Worm (Caenorhabditis elegans) whole organism, L4 larva: ENCODE results near the gene C16A3.2.

Experiments
- D1046.2 ChIP-seq: fragments of 200-800 bp; sonication (Bioruptor generic); IDR thresholded peaks from 2 replicates; pipeline ENCODE4 v1.3.6; 2022; ENCODE audit warnings: missing genetic modification characterization, missing compliant biosample characterization
- F37D6.2 ChIP-seq: sonication (generic microtip); optimal IDR thresholded peaks from 2 replicates; lab custom pipeline; 2016; ENCODE audit warnings: mild to moderate bottlenecking, missing genetic modification characterization, missing compliant biosample characterization
- R02D3.7 ChIP-seq: fragments of 150-350 bp; sonication (generic microtip); optimal IDR thresholded peaks from 3 replicates; lab custom pipeline; 2014; ENCODE audit warnings: missing biosample characterization, missing genetic modification characterization
- Y105C5A.15 ChIP-seq: fragments of 200-800 bp; sonication (Bioruptor generic); IDR thresholded peaks from 2 replicates; pipeline ENCODE4 v1.3.6; 2022; ENCODE audit warnings: missing genetic modification characterization, missing compliant biosample characterization
- ZK337.2 ChIP-seq: fragments of 200-800 bp; sonication (Bioruptor generic); IDR thresholded peaks from 2 replicates; pipeline ENCODE4 v1.3.6; 2022; ENCODE audit warnings: missing genetic modification reagents, missing genetic modification characterization, missing compliant biosample characterization
- ama-1 ChIP-seq: fragments of 150-350 bp; optimal IDR thresholded peaks from 2 replicates; lab custom pipeline; 2014; ENCODE audit warnings: inconsistent platforms, mixed read lengths
- arid-1 ChIP-seq: fragments of 200-800 bp; sonication (Bioruptor generic); conservative IDR thresholded peaks from 2 replicates; pipeline ENCODE4 v1.3.6; 2022; ENCODE audit warnings: missing genetic modification reagents, missing genetic modification characterization, missing compliant biosample characterization
- attf-4 ChIP-seq: sonication (generic microtip); optimal IDR thresholded peaks from 3 replicates; lab custom pipeline; 2017; ENCODE audit warnings: missing biosample characterization, missing genetic modification characterization
- ceh-28 ChIP-seq: fragments of 150-350 bp; optimal IDR thresholded peaks from 2 replicates; lab custom pipeline; 2014; ENCODE audit warnings: missing biosample characterization, missing genetic modification reagents, missing genetic modification characterization
- daf-16 ChIP-seq, 3 experiments: sonication (generic microtip); optimal IDR thresholded peaks; 2 replicates each; lab custom pipeline; 2016 to 2017; ENCODE audit warnings: missing genetic modification characterization in 3 of 3, missing genetic modification reagents in 3 of 3, mild to moderate bottlenecking in 2 of 3, missing compliant biosample characterization in 2 of 3, missing biosample characterization in 1 of 3, moderate library complexity in 1 of 3
- daf-8 ChIP-seq: fragments of 200-800 bp; sonication (Bioruptor generic); IDR thresholded peaks from 2 replicates; pipeline ENCODE4 v1.3.6; 2022; ENCODE audit warnings: missing genetic modification characterization, missing compliant biosample characterization
- dmd-6 ChIP-seq: fragments of 200-800 bp; sonication (Bioruptor generic); IDR thresholded peaks from 2 replicates; pipeline ENCODE4 v1.3.6; 2022; ENCODE audit warnings: missing genetic modification reagents, missing genetic modification characterization, missing compliant biosample characterization
- dmd-8 ChIP-seq: fragments of 200-800 bp; sonication (Bioruptor generic); IDR thresholded peaks from 2 replicates; pipeline ENCODE4 v1.3.6; 2022; ENCODE audit warnings: missing genetic modification characterization, missing compliant biosample characterization
- egl-27 ChIP-seq: sonication (generic microtip); optimal IDR thresholded peaks from 3 replicates; lab custom pipeline; 2017; ENCODE audit warnings: missing biosample characterization, missing genetic modification reagents, missing genetic modification characterization
- fkh-10 ChIP-seq: fragments of 150-350 bp; optimal IDR thresholded peaks from 2 replicates; lab custom pipeline; 2014; ENCODE audit warnings: missing biosample characterization, missing genetic modification reagents, missing genetic modification characterization
- hif-1 ChIP-seq, 2 experiments: sonication (generic microtip); optimal IDR thresholded peaks; 2 replicates each; lab custom pipeline; 2016 to 2017; ENCODE audit warnings: missing compliant biosample characterization in 2 of 2, missing genetic modification characterization in 2 of 2, missing genetic modification reagents in 2 of 2, missing genotype in 2 of 2, mild to moderate bottlenecking in 1 of 2
- hlh-11 ChIP-seq: fragments of 200-800 bp; sonication (Bioruptor generic); optimal IDR thresholded peaks from 2 replicates; lab custom pipeline; 2018; ENCODE audit warnings: mild to moderate bottlenecking, missing genetic modification characterization, missing compliant biosample characterization
- jun-1 ChIP-seq: fragments of 150-350 bp; optimal IDR thresholded peaks from 2 replicates; lab custom pipeline; 2014; ENCODE audit warnings: missing biosample characterization, missing genetic modification reagents, missing genetic modification characterization
- lin-13 ChIP-seq: fragments of 150-350 bp; optimal IDR thresholded peaks from 2 replicates; lab custom pipeline; 2014; ENCODE audit warnings: missing biosample characterization, missing genetic modification reagents, missing genetic modification characterization
- lin-15B ChIP-seq: fragments of 150-350 bp; sonication (generic microtip); optimal IDR thresholded peaks from 3 replicates; lab custom pipeline; 2014; ENCODE audit warnings: missing biosample characterization, missing genetic modification characterization
- lin-38 ChIP-seq: fragments of 200-800 bp; sonication (Bioruptor generic); IDR thresholded peaks from 2 replicates; pipeline ENCODE4 v1.3.6; 2022; ENCODE audit warnings: missing genetic modification reagents, missing genetic modification characterization, missing compliant biosample characterization
- lsy-2 ChIP-seq, 2 experiments: fragments of 150-350 bp in 1 of 2; sonication (generic microtip) in 1 of 2; optimal IDR thresholded peaks; 2 replicates each; lab custom pipeline; 2014 to 2017; ENCODE audit warnings: missing biosample characterization in 2 of 2, missing genetic modification characterization in 2 of 2
- madf-5 ChIP-seq, 2 experiments: fragments of 200-800 bp; sonication (Bioruptor generic); IDR thresholded peaks; 2 replicates each; pipeline ENCODE4 v1.3.6; 2022; ENCODE audit warnings: missing compliant biosample characterization in 2 of 2, missing genetic modification characterization in 2 of 2
- mdl-1 ChIP-seq, 2 experiments: fragments of 150-350 bp in 1 of 2; sonication (generic microtip) in 1 of 2; optimal IDR thresholded peaks; 2 replicates each; lab custom pipeline; 2014 to 2017; ENCODE audit warnings: missing biosample characterization in 2 of 2, missing genetic modification characterization in 2 of 2
- mep-1 ChIP-seq: fragments of 150-350 bp; sonication (generic microtip); optimal IDR thresholded peaks from 3 replicates; lab custom pipeline; 2014; ENCODE audit warnings: missing biosample characterization, missing genetic modification characterization
- mes-2 ChIP-seq: sonication (generic microtip); optimal IDR thresholded peaks from 2 replicates; lab custom pipeline; 2016; ENCODE audit warnings: missing genotype, mild to moderate bottlenecking, missing genetic modification characterization, missing compliant biosample characterization; ENCODE audit not compliant: poor library complexity, severe bottlenecking
- mxl-3 ChIP-seq: fragments of 200-800 bp; sonication (Bioruptor generic); optimal IDR thresholded peaks from 2 replicates; lab custom pipeline; 2018; ENCODE audit warnings: mild to moderate bottlenecking, missing genetic modification characterization, missing compliant biosample characterization
- nhr-11 ChIP-seq: fragments of 150-350 bp; optimal IDR thresholded peaks from 2 replicates; lab custom pipeline; 2014; ENCODE audit warnings: missing biosample characterization, missing genetic modification characterization
- nhr-25 ChIP-seq: sonication (generic microtip); optimal IDR thresholded peaks from 2 replicates; lab custom pipeline; 2017; ENCODE audit warnings: missing genetic modification characterization, mild to moderate bottlenecking, missing compliant biosample characterization, antibody characterized with exemption, moderate library complexity, borderline replicate concordance; ENCODE audit not compliant: insufficient read depth
- nhr-28 ChIP-seq: fragments of 150-350 bp; optimal IDR thresholded peaks from 2 replicates; lab custom pipeline; 2014; ENCODE audit warnings: missing biosample characterization, missing genetic modification characterization
- nhr-42 ChIP-seq: fragments of 200-800 bp; sonication (Bioruptor generic); IDR thresholded peaks from 2 replicates; pipeline ENCODE4 v1.3.6; 2022; ENCODE audit warnings: missing genetic modification characterization, missing compliant biosample characterization
- nhr-6 ChIP-seq: fragments of 150-350 bp; optimal IDR thresholded peaks from 2 replicates; lab custom pipeline; 2014; ENCODE audit warnings: missing biosample characterization, missing genetic modification characterization
- nhr-76 ChIP-seq: fragments of 150-350 bp; optimal IDR thresholded peaks from 2 replicates; lab custom pipeline; 2014; ENCODE audit warnings: missing biosample characterization, missing genetic modification characterization
- nhr-77 ChIP-seq: fragments of 150-350 bp; optimal IDR thresholded peaks from 2 replicates; lab custom pipeline; 2014; ENCODE audit warnings: missing biosample characterization, missing genetic modification characterization
- pha-4 ChIP-seq, 2 experiments: fragments of 150-350 bp in 1 of 2; fragments of 200-800 bp in 1 of 2; sonication (Bioruptor generic) in 1 of 2; IDR thresholded peaks in 1 of 2; optimal IDR thresholded peaks in 1 of 2; 2 replicates each; pipeline versions ENCODE4 v1.3.6 to Lab custom; 2014 to 2022; ENCODE audit warnings: missing genetic modification characterization in 2 of 2, missing genetic modification reagents in 2 of 2, missing biosample characterization in 1 of 2, missing compliant biosample characterization in 1 of 2
- php-3 ChIP-seq: fragments of 200-800 bp; sonication (Bioruptor generic); IDR thresholded peaks from 2 replicates; pipeline ENCODE4 v1.3.6; 2022; ENCODE audit warnings: missing genetic modification reagents, missing genetic modification characterization, missing compliant biosample characterization
- pqm-1 ChIP-seq: sonication (generic microtip); optimal IDR thresholded peaks from 2 replicates; lab custom pipeline; 2017; ENCODE audit warnings: missing biosample characterization, missing genetic modification characterization
- rbr-2 ChIP-seq: sonication (generic microtip); optimal IDR thresholded peaks from 2 replicates; lab custom pipeline; 2016; ENCODE audit warnings: missing genotype, missing genetic modification characterization, missing compliant biosample characterization
- spr-3 ChIP-seq: fragments of 200-800 bp; sonication (Bioruptor generic); optimal IDR thresholded peaks from 2 replicates; lab custom pipeline; 2018; ENCODE audit warnings: mild to moderate bottlenecking, missing genetic modification characterization, missing compliant biosample characterization
- tag-97 ChIP-seq: fragments of 200-800 bp; sonication (Bioruptor generic); IDR thresholded peaks from 2 replicates; pipeline ENCODE4 v1.3.6; 2022; ENCODE audit warnings: missing genetic modification characterization, missing compliant biosample characterization
- tra-1 ChIP-seq: fragments of 200-800 bp; sonication (Bioruptor generic); IDR thresholded peaks from 2 replicates; pipeline ENCODE4 v1.3.6; 2022; ENCODE audit warnings: missing genetic modification reagents, missing genetic modification characterization, missing compliant biosample characterization
- unc-130 ChIP-seq: sonication (generic microtip); optimal IDR thresholded peaks from 2 replicates; lab custom pipeline; 2016; ENCODE audit warnings: missing genetic modification reagents, missing genetic modification characterization, missing compliant biosample characterization
- unc-62 ChIP-seq, 3 experiments: fragments of 150-350 bp in 1 of 3; sonication (generic microtip); optimal IDR thresholded peaks in 2 of 3; peaks in 1 of 3; 1 replicate in 1 of 3; 2 replicates in 2 of 3; lab custom pipeline; 2014 to 2017; ENCODE audit warnings: missing biosample characterization in 3 of 3, missing genetic modification characterization in 3 of 3, missing genetic modification reagents in 3 of 3, missing genotype in 1 of 3
- zfp-2 ChIP-seq: sonication (generic microtip); optimal IDR thresholded peaks from 2 replicates; lab custom pipeline; 2016; ENCODE audit warnings: mild to moderate bottlenecking, missing genetic modification characterization, missing compliant biosample characterization
- ztf-7 ChIP-seq: fragments of 150-350 bp; optimal IDR thresholded peaks from 2 replicates; lab custom pipeline; 2014; ENCODE audit warnings: missing biosample characterization, missing genetic modification characterization

Gene C16A3.2

ce11 chrIII:6373850-6374474 is 15.7 kb upstream of the C16A3.2 start (continued):
- TF ChIP-seq nhr-76 (no peak), R02D3.7 (tag; lab: Kevin White, UChicago) (no peak), F37D6.2 (tag; lab: Kevin White, UChicago) (no peak), nhr-77 (tag; lab: Kevin White, UChicago) (no peak), lin-15B (tag; lab: Kevin White, UChicago) (no peak), tag-97 (GFP tag; lab: Robert Waterston, UW) (no peak), madf-5 (GFP tag; IDR thresholded peaks at IDR 0.05; lab: Robert Waterston, UW) (no peak), jun-1 (tag; lab: Kevin White, UChicago) (no peak), tra-1 (GFP tag; lab: Robert Waterston, UW) (peak; percentile 51; the same call in 1 of the 2 replicates), pha-4 (GFP tag; IDR thresholded peaks at IDR 0.05; lab: Robert Waterston, UW) (peak; percentile 48; the same call in 1 of the 2 replicates), pha-4 (tag; optimal IDR thresholded peaks at IDR 0.05; lab: Kevin White, UChicago) (no peak), zfp-2 (no peak), unc-62 (GFP tag; optimal IDR thresholded peaks at IDR 0.05 in 1 of 2; lab: Kevin White, UChicago) (no peak), unc-62 (tag; optimal IDR thresholded peaks at IDR 0.05; lab: Kevin White, UChicago) (no peak), lsy-2 (tag; optimal IDR thresholded peaks at IDR 0.05; lab: Kevin White, UChicago) (peak in 1 of 2 experiments; percentile 7), nhr-6 (tag; lab: Kevin White, UChicago) (no peak), lin-13 (GFP tag; lab: Kevin White, UChicago) (no peak), php-3 (GFP tag; lab: Robert Waterston, UW) (peak; percentile 46; the same call in 1 of the 2 replicates), daf-16 (GFP tag; optimal IDR thresholded peaks at IDR 0.05; lab: Kevin White, UChicago) (no peak), daf-16 (tag; optimal IDR thresholded peaks at IDR 0.05; lab: Kevin White, UChicago) (peak; percentile 16), mxl-3 (GFP tag; lab: Kevin White, UChicago) (no peak)
- TF ChIP-seq, all 104 proteins: peak for 30

- TF ChIP-seq D1046.2 (GFP tag; lab: Robert Waterston, UW) (peak; percentile 98), dmd-6 (GFP tag; lab: Robert Waterston, UW) (0 out of 2 replicates have a peak, but pooled peaks have one; percentile 16), rbr-2 (tag; lab: Kevin White, UChicago) (peak; percentile 61), ama-1 (lab: Kevin White, UChicago) (no peak), pqm-1 (tag; lab: Kevin White, UChicago) (peak; percentile 2), ZK337.2 (GFP tag; lab: Robert Waterston, UW) (no peak), spr-3 (GFP tag; lab: Kevin White, UChicago) (no peak), nhr-77 (tag; lab: Kevin White, UChicago) (peak; percentile 91), lsy-2 (tag; optimal IDR thresholded peaks at IDR 0.05; lab: Kevin White, UChicago) (peak; percentile 96 to 99), egl-27 (tag; lab: Kevin White, UChicago) (no peak), Y105C5A.15 (GFP tag; lab: Robert Waterston, UW) (no peak), ceh-28 (tag; lab: Kevin White, UChicago) (peak; percentile 12), daf-8 (GFP tag; lab: Robert Waterston, UW) (no peak), hlh-11 (tag; lab: Kevin White, UChicago) (peak; percentile 70), nhr-25 (tag; lab: Kevin White, UChicago) (peak; percentile 68), nhr-28 (peak; percentile 99), hif-1 (tag; optimal IDR thresholded peaks at IDR 0.05; lab: Kevin White, UChicago) (peak in 1 of 2 experiments; percentile 81), fkh-10 (GFP tag; lab: Kevin White, UChicago) (peak; percentile 32), arid-1 (GFP tag; lab: Robert Waterston, UW) (peak; percentile 65; the same call in 1 of the 2 replicates), attf-4 (no peak), unc-130 (GFP tag; lab: Kevin White, UChicago) (peak; percentile 54), mdl-1 (tag; optimal IDR thresholded peaks at IDR 0.05; lab: Kevin White, UChicago) (peak in 1 of 2 experiments; percentile 48), mep-1 (tag; lab: Kevin White, UChicago) (peak; percentile 85), dmd-8 (GFP tag; lab: Robert Waterston, UW) (no peak), lin-15B (tag; lab: Kevin White, UChicago) (peak; percentile 18), unc-62 (GFP tag; optimal IDR thresholded peaks at IDR 0.05 in 1 of 2; lab: Kevin White, UChicago) (peak in 1 of 2 experiments; percentile 90), unc-62 (tag; optimal IDR thresholded peaks at IDR 0.05; lab: Kevin White, UChicago) (no peak), lin-38 (GFP tag; lab: Robert Waterston, UW) (peak; percentile 57), nhr-11 (tag; lab: Kevin White, UChicago) (peak; percentile 80), mes-2 (tag; lab: Kevin White, UChicago) (peak; percentile 82), ztf-7 (tag; lab: Kevin White, UChicago) (peak; percentile 76), nhr-42 (no peak), F37D6.2 (tag; lab: Kevin White, UChicago) (peak; percentile 10), pha-4 (GFP tag; IDR thresholded peaks at IDR 0.05; lab: Robert Waterston, UW) (no peak), pha-4 (tag; optimal IDR thresholded peaks at IDR 0.05; lab: Kevin White, UChicago) (peak; percentile 97), mxl-3 (GFP tag; lab: Kevin White, UChicago) (peak; percentile 43)
Measured at ce11 chrIII:6374947-6375415, 14.7 kb upstream of the C16A3.2 start, which contains the start of the genes rps-13 and nfx-1. Gene rps-13 (minus strand): TSS chrIII:6374997. Gene nfx-1 (plus strand): TSS chrIII:6375379.
